Worm (Caenorhabditis elegans) whole organism, midembryonic: Measurements from ENCODE around the gene Y77E11A.8.

Source experiments
- T22C8.4 ChIP-seq: fragments of 200-800 bp; sonication (Bioruptor generic); IDR thresholded peaks from 2 replicates; pipeline ENCODE4 v1.3.6; 2022; ENCODE audit warnings: missing genetic modification characterization, missing compliant biosample characterization
- flt-1 ChIP-seq: fragments of 200-800 bp; sonication (Bioruptor generic); IDR thresholded peaks from 2 replicates; pipeline ENCODE4 v1.3.6; 2022; ENCODE audit warnings: missing genetic modification characterization, missing compliant biosample characterization
- med-1 ChIP-seq: sonication (generic microtip); optimal IDR thresholded peaks from 2 replicates; lab custom pipeline; 2017; ENCODE audit warnings: missing genetic modification characterization, mild to moderate bottlenecking, missing compliant biosample characterization, antibody characterized with exemption, missing genetic modification reagents; ENCODE audit not compliant: insufficient read depth
- ztf-23 ChIP-seq: fragments of 200-800 bp; sonication (Bioruptor generic); IDR thresholded peaks from 2 replicates; pipeline ENCODE4 v1.3.6; 2022; ENCODE audit warnings: missing genetic modification reagents, missing genetic modification characterization, missing compliant biosample characterization

- TF ChIP-seq T22C8.4 (GFP tag; lab: Robert Waterston, UW) (no peak), med-1 (GFP tag; lab: Kevin White, UChicago) (no peak), flt-1 (no peak), ztf-23 (GFP tag; lab: Robert Waterston, UW) (no peak)
Observed at ce11 chrIV:1378954-1379353, 45.9 kb downstream of the Y77E11A.8 start.
